Fruit fly (Drosophila melanogaster): Measurements from ENCODE around the gene CG13775.

CG13775 gene

dm6 chr2L:6964022-6964434, 7.3 kb upstream of the CG13775 start, which contains the start of the genes sip2 and Coprox (continued):
- no peak for TF ChIP-seq z (GFP tag; IDR thresholded peaks at IDR 0.05)
- no peak for TF ChIP-seq CG11398 (GFP tag; optimal IDR thresholded peaks at IDR 0.05)
- TF ChIP-seq ab (GFP tag; optimal IDR thresholded peaks at IDR 0.05) = no peak
- no peak for TF ChIP-seq Atf-2 (GFP tag; optimal IDR thresholded peaks at IDR 0.05)
- 0 out of 2 replicates have a peak, but pooled peaks have one; percentile 24 for TF ChIP-seq CG17328 (GFP tag; IDR thresholded peaks at IDR 0.05)
- TF ChIP-seq CG14050 (GFP tag; IDR thresholded peaks at IDR 0.05) = no peak
- TF ChIP-seq tup (GFP tag; optimal IDR thresholded peaks at IDR 0.05) = no peak
- TF ChIP-seq seq (GFP tag; IDR thresholded peaks at IDR 0.05) = no peak
- no peak for TF ChIP-seq Hsf (GFP tag; optimal IDR thresholded peaks at IDR 0.05)
- peak; percentile 15 for TF ChIP-seq lbe (GFP tag; optimal IDR thresholded peaks at IDR 0.05)
- no peak for TF ChIP-seq CG6813 (GFP tag; optimal IDR thresholded peaks at IDR 0.05)
- no peak for TF ChIP-seq fd102C (GFP tag; optimal IDR thresholded peaks at IDR 0.05)
- no peak for TF ChIP-seq odd (GFP tag; optimal IDR thresholded peaks at IDR 0.05)
- no peak for TF ChIP-seq sim (GFP tag; IDR thresholded peaks at IDR 0.05)
- TF ChIP-seq CG3281 (GFP tag; optimal IDR thresholded peaks at IDR 0.05) = peak; percentile 72
- TF ChIP-seq CG14965 (GFP tag; optimal IDR thresholded peaks at IDR 0.05; ENCODE audit: borderline replicate concordance) = no peak
- peak; percentile 32; the same call in 1 of the 2 replicates for TF ChIP-seq Awh (GFP tag; IDR thresholded peaks at IDR 0.05)
- no peak for TF ChIP-seq sqz (GFP tag; optimal IDR thresholded peaks at IDR 0.05)
- no peak for TF ChIP-seq gsb-n (tag; optimal IDR thresholded peaks at IDR 0.05)
- no peak for TF ChIP-seq HLH54F (GFP tag; optimal IDR thresholded peaks at IDR 0.05)
- no peak for TF ChIP-seq CG17186 (GFP tag; optimal IDR thresholded peaks at IDR 0.05)
- no peak for TF ChIP-seq sima (GFP tag; optimal IDR thresholded peaks at IDR 0.05)
- TF ChIP-seq Dip3 (GFP tag; optimal IDR thresholded peaks at IDR 0.05) = no peak
- peak; percentile 27 for TF ChIP-seq ewg (GFP tag; optimal IDR thresholded peaks at IDR 0.05)
- 0 out of 2 replicates have a peak, but pooled peaks have one; percentile 25 for TF ChIP-seq ttk (GFP tag; IDR thresholded peaks at IDR 0.05)
- TF ChIP-seq slbo (GFP tag; IDR thresholded peaks at IDR 0.05) = peak; percentile 64
- no peak for TF ChIP-seq CG6854 (GFP tag; optimal IDR thresholded peaks at IDR 0.05)
- TF ChIP-seq CG16815 (GFP tag; optimal IDR thresholded peaks at IDR 0.05) = peak; percentile 26
- no peak for TF ChIP-seq chif (GFP tag; optimal IDR thresholded peaks at IDR 0.05)
- peak; percentile 75 for TF ChIP-seq CG12659 (GFP tag; optimal IDR thresholded peaks at IDR 0.05)
- TF ChIP-seq CG34224 (GFP tag; IDR thresholded peaks at IDR 0.05; ENCODE audit: partially characterized antibody) = no peak
- TF ChIP-seq vfl (GFP tag; optimal IDR thresholded peaks at IDR 0.05) = no peak
- TF ChIP-seq CG1233 (GFP tag; optimal IDR thresholded peaks at IDR 0.05) = no peak
- TF ChIP-seq CG12744 (GFP tag; optimal IDR thresholded peaks at IDR 0.05) = no peak
- no peak for TF ChIP-seq ara (GFP tag; IDR thresholded peaks at IDR 0.05)
- peak; percentile 33; the same call in 1 of the 3 replicates for TF ChIP-seq Aef1 (GFP tag; IDR thresholded peaks at IDR 0.05)
- TF ChIP-seq CG8765 (GFP tag; IDR thresholded peaks at IDR 0.05) = no peak
- TF ChIP-seq gfzf (GFP tag; optimal IDR thresholded peaks at IDR 0.05) = peak; percentile 49
- TF ChIP-seq stwl (tag; optimal IDR thresholded peaks at IDR 0.05) = peak; percentile 57
- TF ChIP-seq Elba2 (GFP tag; optimal IDR thresholded peaks at IDR 0.05) = no peak
- TF ChIP-seq CG12155 (GFP tag; optimal IDR thresholded peaks at IDR 0.05) = peak; percentile 54
- TF ChIP-seq HLHmδ (GFP tag; optimal IDR thresholded peaks at IDR 0.05) = no peak
- peak; percentile 85 for TF ChIP-seq CoRest (tag; optimal IDR thresholded peaks at IDR 0.05)
- peak; percentile 37 for TF ChIP-seq D19A (tag; optimal IDR thresholded peaks at IDR 0.05)
- TF ChIP-seq CG18619 (GFP tag; optimal IDR thresholded peaks at IDR 0.05) = peak; percentile 56
- peak; percentile 27; the same call in 1 of the 3 replicates for TF ChIP-seq CG11695 (GFP tag; IDR thresholded peaks at IDR 0.05)
- TF ChIP-seq stc (GFP tag; IDR thresholded peaks at IDR 0.05) = no peak
- no peak for TF ChIP-seq otp (GFP tag; IDR thresholded peaks at IDR 0.05)
- TF ChIP-seq Dfd (GFP tag; optimal IDR thresholded peaks at IDR 0.05) = no peak
- TF ChIP-seq ac (GFP tag; optimal IDR thresholded peaks at IDR 0.05) = no peak
- TF ChIP-seq bcd (GFP tag; optimal IDR thresholded peaks at IDR 0.05) = peak; percentile 53

Measured in whole organism, embryonic.